Worm (Caenorhabditis elegans) whole organism, L3 larva: ENCODE data around the gene mec-4.

ENCODE experiments used
- R02D3.7 ChIP-seq: fragments of 150-350 bp; optimal IDR thresholded peaks from 2 replicates; lab custom pipeline; 2014; ENCODE audit warnings: missing biosample characterization, missing genetic modification characterization
- nhr-23 ChIP-seq: fragments of 150-350 bp; optimal IDR thresholded peaks from 2 replicates; lab custom pipeline; 2014; ENCODE audit warnings: missing biosample characterization, missing genetic modification reagents, missing genetic modification characterization

DNA sequence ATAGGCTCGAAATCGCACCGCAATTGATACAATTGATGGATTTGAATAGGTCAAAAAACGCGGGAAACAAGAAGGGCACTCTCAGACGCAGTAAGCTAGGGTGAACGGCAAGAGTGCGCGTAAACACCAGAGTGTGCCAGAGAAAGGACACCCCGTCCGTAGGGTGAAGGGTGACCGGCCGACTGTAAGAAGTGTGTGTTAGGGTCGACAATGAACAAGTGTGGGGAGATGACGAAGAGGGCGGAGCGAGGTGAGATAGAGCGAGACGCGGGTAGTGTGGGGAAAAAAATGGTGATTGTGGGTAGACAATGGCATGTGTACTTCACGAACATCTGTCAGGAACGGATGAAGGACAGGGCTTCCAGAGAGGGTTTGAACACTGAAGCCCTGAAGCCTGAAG is 36.0 kb downstream of the mec-4 start:
- TF ChIP-seq nhr-23 (no peak), R02D3.7 (no peak)
